Worm (Caenorhabditis elegans): ENCODE data around the gene srv-26.

- no peak for TF ChIP-seq efl-1 (optimal IDR thresholded peaks at IDR 0.05)
- no peak for TF ChIP-seq efl-1 (GFP tag; optimal IDR thresholded peaks at IDR 0.05 in 1 of 2)
- no peak for TF ChIP-seq snpc-4 (tag; optimal IDR thresholded peaks at IDR 0.05)
- TF ChIP-seq zag-1 (tag; optimal IDR thresholded peaks at IDR 0.05), result no peak
- no peak for TF ChIP-seq unc-130 (tag; optimal IDR thresholded peaks at IDR 0.05)
- TF ChIP-seq pqm-1 (tag; optimal IDR thresholded peaks at IDR 0.05), result no peak
- no peak for TF ChIP-seq lin-39 (tag; optimal IDR thresholded peaks at IDR 0.05)
- no peak for TF ChIP-seq dpl-1 (GFP tag; optimal IDR thresholded peaks at IDR 0.05)
- no peak for TF ChIP-seq nhr-76 (tag; optimal IDR thresholded peaks at IDR 0.05)
These were observed 32.3 kb upstream of the srv-26 start, which contains the start of gene blos-2 for ce11 chrIV:6333915-6334314.
